Fruit fly (Drosophila melanogaster) whole organism, adult: Measurements from ENCODE around the gene CG11698.

Source experiments
- CG11617 ChIP-seq: fragments of 200-800 bp; sonication (Bioruptor generic); optimal IDR thresholded peaks from 2 replicates; lab custom pipeline; 2017; ENCODE audit warnings: mild to moderate bottlenecking, missing biosample characterization, missing genetic modification reagents, missing genetic modification characterization
- CG12768 ChIP-seq: fragments of 200-800 bp; sonication (Bioruptor generic); optimal IDR thresholded peaks from 2 replicates; lab custom pipeline; 2017; ENCODE audit warnings: missing biosample characterization, missing genetic modification characterization, mild to moderate bottlenecking, moderate library complexity, missing genetic modification reagents
- CG14711 ChIP-seq: fragments of 200-800 bp; sonication (Bioruptor generic); optimal IDR thresholded peaks from 2 replicates; lab custom pipeline; 2018; ENCODE audit warnings: missing biosample characterization, mild to moderate bottlenecking, missing genetic modification characterization, moderate library complexity
- CG1620 ChIP-seq: fragments of 200-800 bp; sonication (Bioruptor generic); optimal IDR thresholded peaks from 2 replicates; lab custom pipeline; 2016; ENCODE audit warnings: missing biosample characterization, missing genetic modification characterization
- CG33017 ChIP-seq: fragments of 200-800 bp; sonication (Bioruptor generic); optimal IDR thresholded peaks from 2 replicates; lab custom pipeline; 2018; ENCODE audit warnings: missing biosample characterization, mild to moderate bottlenecking, missing genetic modification characterization, moderate library complexity
- CG5204 ChIP-seq: fragments of 200-800 bp; sonication (Bioruptor generic); optimal IDR thresholded peaks from 2 replicates; lab custom pipeline; 2016; ENCODE audit warnings: missing biosample characterization, missing genetic modification characterization
- CG7045 ChIP-seq: fragments of 200-800 bp; sonication (Bioruptor generic); optimal IDR thresholded peaks from 2 replicates; lab custom pipeline; 2017; ENCODE audit warnings: missing biosample characterization, mild to moderate bottlenecking, missing genetic modification characterization
- CG7101 ChIP-seq: fragments of 200-800 bp; sonication (Bioruptor generic); optimal IDR thresholded peaks from 2 replicates; lab custom pipeline; 2018; ENCODE audit warnings: missing biosample characterization, mild to moderate bottlenecking, missing genetic modification characterization, moderate library complexity
- Clk ChIP-seq: fragments of 200-800 bp; sonication (Bioruptor generic); optimal IDR thresholded peaks from 2 replicates; lab custom pipeline; 2017; ENCODE audit warnings: missing biosample characterization, missing genetic modification characterization
- Crg-1 ChIP-seq: fragments of 200-800 bp; sonication (Bioruptor generic); optimal IDR thresholded peaks from 2 replicates; lab custom pipeline; 2016; ENCODE audit warnings: missing biosample characterization, missing genetic modification characterization
- Hr96 ChIP-seq: fragments of 200-800 bp; sonication (Bioruptor generic); optimal IDR thresholded peaks from 2 replicates; lab custom pipeline; 2016; ENCODE audit warnings: missing biosample characterization, missing genetic modification characterization
- Mnt ChIP-seq: fragments of 200-800 bp; sonication (Bioruptor generic); optimal IDR thresholded peaks from 2 replicates; lab custom pipeline; 2016; ENCODE audit warnings: missing biosample characterization, mild to moderate bottlenecking, missing genetic modification characterization
- bab1 ChIP-seq: fragments of 200-800 bp; sonication (Bioruptor generic); optimal IDR thresholded peaks from 3 replicates; lab custom pipeline; 2019; ENCODE audit warnings: missing biosample characterization, mild to moderate bottlenecking, missing genetic modification characterization, moderate library complexity
- cic ChIP-seq: fragments of 200-800 bp; sonication (Bioruptor generic); optimal IDR thresholded peaks from 2 replicates; lab custom pipeline; 2017; ENCODE audit warnings: missing biosample characterization, mild to moderate bottlenecking, missing genetic modification characterization, moderate library complexity
- cnc ChIP-seq, 2 experiments: fragments of >200 bp; optimal IDR thresholded peaks; 2 replicates each; lab custom pipeline; 2017
- kay ChIP-seq: fragments of 200-800 bp; sonication (Bioruptor generic); peaks from one replicate; lab custom pipeline; 2016; ENCODE audit warnings: missing biosample characterization, missing genetic modification characterization, borderline replicate concordance
- ovo ChIP-seq: fragments of 200-800 bp; sonication (Bioruptor generic); optimal IDR thresholded peaks from 2 replicates; lab custom pipeline; 2016; ENCODE audit warnings: missing biosample characterization, missing genetic modification characterization
- pad ChIP-seq: fragments of 200-800 bp; sonication (Bioruptor generic); optimal IDR thresholded peaks from 3 replicates; lab custom pipeline; 2017; ENCODE audit warnings: missing biosample characterization, missing genetic modification characterization, mild to moderate bottlenecking, moderate library complexity, missing genetic modification reagents
- tj ChIP-seq: fragments of 200-800 bp; sonication (Bioruptor generic); optimal IDR thresholded peaks from 3 replicates; lab custom pipeline; 2017; ENCODE audit warnings: missing biosample characterization, mild to moderate bottlenecking, missing genetic modification characterization, moderate library complexity
- toe ChIP-seq: fragments of 200-800 bp; sonication (Bioruptor generic); optimal IDR thresholded peaks from 2 replicates; lab custom pipeline; 2016; ENCODE audit warnings: missing biosample characterization, missing genetic modification characterization

CG11698 gene

dm6 chr3R:8288790-8289189 is 23.2 kb upstream of the CG11698 start:
- TF ChIP-seq Hr96, result no peak
- TF ChIP-seq CG5204 (GFP tag; lab: Kevin White, UChicago), result no peak
- TF ChIP-seq CG11617, result no peak
- no peak for TF ChIP-seq Mnt
- no peak for TF ChIP-seq CG1620
- no peak for TF ChIP-seq CG33017 (tag; lab: Kevin White, UChicago)
- TF ChIP-seq CG12768 (GFP tag; lab: Kevin White, UChicago), result no peak
- TF ChIP-seq cnc (optimal IDR thresholded peaks at IDR 0.05; lab: Kevin White, UChicago), result no peak
- no peak for TF ChIP-seq Clk (GFP tag; lab: Kevin White, UChicago)
- TF ChIP-seq bab1 (GFP tag; lab: Kevin White, UChicago), result no peak
- no peak for TF ChIP-seq ovo (GFP tag; lab: Kevin White, UChicago)
- TF ChIP-seq CG7101 (tag; lab: Kevin White, UChicago), result no peak
- TF ChIP-seq CG14711, result no peak
- TF ChIP-seq toe (GFP tag; lab: Kevin White, UChicago), result no peak
- TF ChIP-seq pad (GFP tag; lab: Kevin White, UChicago), result no peak

- TF ChIP-seq Crg-1 (no peak), pad (GFP tag; lab: Kevin White, UChicago) (no peak), CG33017 (tag; lab: Kevin White, UChicago) (no peak), CG7045 (GFP tag; lab: Kevin White, UChicago) (no peak), Mnt (no peak), toe (GFP tag; lab: Kevin White, UChicago) (no peak), CG5204 (GFP tag; lab: Kevin White, UChicago) (no peak), bab1 (GFP tag; lab: Kevin White, UChicago) (no peak), CG7101 (tag; lab: Kevin White, UChicago) (no peak), ovo (GFP tag; lab: Kevin White, UChicago) (no peak), CG12768 (GFP tag; lab: Kevin White, UChicago) (no peak), Clk (GFP tag; lab: Kevin White, UChicago) (no peak)
Observed at dm6 chr3R:8290478-8290877, 21.5 kb upstream of the CG11698 start, which contains the start of gene CG11672. Gene CG11672 (minus strand): TSS chr3R:8290578.

- no peak for TF ChIP-seq CG7101 (tag; lab: Kevin White, UChicago)
- no peak for TF ChIP-seq pad (GFP tag; lab: Kevin White, UChicago)
- TF ChIP-seq bab1 (GFP tag; lab: Kevin White, UChicago), result no peak
- TF ChIP-seq CG12768 (GFP tag; lab: Kevin White, UChicago), result no peak
- TF ChIP-seq CG11617, result no peak
- no peak for TF ChIP-seq Clk (GFP tag; lab: Kevin White, UChicago)
- no peak for TF ChIP-seq kay
- TF ChIP-seq cic (GFP tag; lab: Kevin White, UChicago), result no peak
- TF ChIP-seq tj (GFP tag; lab: Kevin White, UChicago), result no peak
- no peak for TF ChIP-seq CG14711
- no peak for TF ChIP-seq ovo (GFP tag; lab: Kevin White, UChicago)
- no peak for TF ChIP-seq CG33017 (tag; lab: Kevin White, UChicago)
- TF ChIP-seq CG1620, result no peak
- no peak for TF ChIP-seq Hr96
- TF ChIP-seq Crg-1, result no peak
- no peak for TF ChIP-seq cnc (optimal IDR thresholded peaks at IDR 0.05; lab: Kevin White, UChicago)
- no peak for TF ChIP-seq CG5204 (GFP tag; lab: Kevin White, UChicago)
Observed at dm6 chr3R:8290940-8291339, 21.0 kb upstream of the CG11698 start, which contains the start of gene CG31464. Gene CG31464 (plus strand): TSS chr3R:8291240.

- TF ChIP-seq CG7101 (tag; lab: Kevin White, UChicago) (no peak), bab1 (GFP tag; lab: Kevin White, UChicago) (no peak), CG5204 (GFP tag; lab: Kevin White, UChicago) (no peak), toe (GFP tag; lab: Kevin White, UChicago) (no peak), cnc (optimal IDR thresholded peaks at IDR 0.05; lab: Kevin White, UChicago) (no peak), CG1620 (no peak), tj (GFP tag; lab: Kevin White, UChicago) (no peak), Crg-1 (no peak), CG33017 (tag; lab: Kevin White, UChicago) (no peak), Mnt (no peak)
Observed at dm6 chr3R:8292034-8292433, 20.0 kb upstream of the CG11698 start, which contains the start of gene CG31463. Gene CG31463 (plus strand): TSS chr3R:8292335.

- peak; percentile 8 for TF ChIP-seq CG7101 (tag; lab: Kevin White, UChicago)
- TF ChIP-seq Mnt, result peak; percentile 50
- TF ChIP-seq bab1 (GFP tag; lab: Kevin White, UChicago), result peak; percentile 34
- TF ChIP-seq kay, result peak; percentile 73
- TF ChIP-seq CG11617, result peak; percentile 0
- no peak for TF ChIP-seq toe (GFP tag; lab: Kevin White, UChicago)
- TF ChIP-seq CG7045 (GFP tag; lab: Kevin White, UChicago), result no peak
- no peak for TF ChIP-seq tj (GFP tag; lab: Kevin White, UChicago)
- peak; percentile 19 for TF ChIP-seq pad (GFP tag; lab: Kevin White, UChicago)
Observed at dm6 chr3R:8300928-8301752, 10.8 kb upstream of the CG11698 start, which contains the start of the genes CG9626 and mRpL1. Gene CG9626 (minus strand): TSS chr3R:8300978. Gene mRpL1 (plus strand): TSS chr3R:8301440.

dm6 chr3R:8303848-8304247 is 8.1 kb upstream of the CG11698 start, which contains the start of gene nac:
Gene nac (minus strand): TSS chr3R:8304023.
- TF ChIP-seq CG1620 (no peak), tj (GFP tag; lab: Kevin White, UChicago) (no peak), ovo (GFP tag; lab: Kevin White, UChicago) (no peak), Clk (GFP tag; lab: Kevin White, UChicago) (no peak), Crg-1 (no peak), Mnt (peak; percentile 6), pad (GFP tag; lab: Kevin White, UChicago) (peak; percentile 7), CG7045 (GFP tag; lab: Kevin White, UChicago) (no peak), CG12768 (GFP tag; lab: Kevin White, UChicago) (peak; percentile 8), cic (GFP tag; lab: Kevin White, UChicago) (no peak), kay (no peak), bab1 (GFP tag; lab: Kevin White, UChicago) (peak; percentile 64)
